Worm (Caenorhabditis elegans) whole organism, L4 larva: ENCODE data around the gene fbxl-1.

ENCODE experiments used
- F26F4.8 ChIP-seq: fragments of 200-800 bp; sonication (Bioruptor generic); conservative IDR thresholded peaks from 2 replicates; pipeline ENCODE4 v1.3.6; 2022; ENCODE audit warnings: missing genetic modification characterization, missing compliant biosample characterization
- F37D6.2 ChIP-seq: sonication (generic microtip); optimal IDR thresholded peaks from 2 replicates; lab custom pipeline; 2016; ENCODE audit warnings: mild to moderate bottlenecking, missing genetic modification characterization, missing compliant biosample characterization
- F44E2.7 ChIP-seq: fragments of 200-800 bp; sonication (Bioruptor generic); IDR thresholded peaks from 2 replicates; pipeline ENCODE4 v2.1.2; 2022; ENCODE audit warnings: missing genetic modification characterization, missing compliant biosample characterization
- F49E8.2 ChIP-seq: sonication (generic microtip); optimal IDR thresholded peaks from 2 replicates; lab custom pipeline; 2016; ENCODE audit warnings: missing compliant biosample characterization, mild to moderate bottlenecking, missing genetic modification characterization, borderline replicate concordance
- T26A8.4 ChIP-seq: fragments of 200-800 bp; sonication (Bioruptor generic); IDR thresholded peaks from 2 replicates; pipeline ENCODE4 v1.3.6; 2022; ENCODE audit warnings: missing genetic modification characterization, missing compliant biosample characterization
- Y48G9A.11 ChIP-seq: fragments of 200-800 bp; sonication (Bioruptor generic); IDR thresholded peaks from 2 replicates; pipeline ENCODE4 v1.3.6; 2022; ENCODE audit warnings: missing genetic modification reagents, missing genetic modification characterization, missing compliant biosample characterization
- Y5F2A.4 ChIP-seq: fragments of 200-800 bp; sonication (Bioruptor generic); optimal IDR thresholded peaks from 2 replicates; lab custom pipeline; 2018; ENCODE audit warnings: mild to moderate bottlenecking, missing genetic modification characterization, missing compliant biosample characterization
- ZK337.2 ChIP-seq: fragments of 200-800 bp; sonication (Bioruptor generic); IDR thresholded peaks from 2 replicates; pipeline ENCODE4 v1.3.6; 2022; ENCODE audit warnings: missing genetic modification reagents, missing genetic modification characterization, missing compliant biosample characterization
- ZK546.5 ChIP-seq, 2 experiments: sonication (generic microtip); optimal IDR thresholded peaks; 2 replicates each; lab custom pipeline; 2017; ENCODE audit warnings: missing biosample characterization in 2 of 2, missing genetic modification characterization in 2 of 2
- aha-1 ChIP-seq: fragments of 150-350 bp; peaks from one replicate; lab custom pipeline; 2014; ENCODE audit warnings: missing biosample characterization, missing genetic modification characterization
- aly-2 ChIP-seq: sonication (generic microtip); optimal IDR thresholded peaks from 2 replicates; lab custom pipeline; 2018; ENCODE audit warnings: missing biosample characterization, missing genetic modification characterization
- arid-1 ChIP-seq: fragments of 200-800 bp; sonication (Bioruptor generic); conservative IDR thresholded peaks from 2 replicates; pipeline ENCODE4 v1.3.6; 2022; ENCODE audit warnings: missing genetic modification reagents, missing genetic modification characterization, missing compliant biosample characterization
- attf-4 ChIP-seq: sonication (generic microtip); optimal IDR thresholded peaks from 3 replicates; lab custom pipeline; 2017; ENCODE audit warnings: missing biosample characterization, missing genetic modification characterization
- ceh-28 ChIP-seq: fragments of 150-350 bp; optimal IDR thresholded peaks from 2 replicates; lab custom pipeline; 2014; ENCODE audit warnings: missing biosample characterization, missing genetic modification reagents, missing genetic modification characterization
- ceh-62 ChIP-seq: sonication (generic microtip); optimal IDR thresholded peaks from 2 replicates; lab custom pipeline; 2017; ENCODE audit warnings: missing biosample characterization, missing genetic modification characterization
- ceh-82 ChIP-seq: sonication (generic microtip); optimal IDR thresholded peaks from 2 replicates; lab custom pipeline; 2017; ENCODE audit warnings: missing biosample characterization, missing genetic modification characterization
- cey-2 ChIP-seq: sonication (generic microtip); optimal IDR thresholded peaks from 3 replicates; lab custom pipeline; 2017; ENCODE audit warnings: missing genetic modification characterization, mild to moderate bottlenecking, missing compliant biosample characterization, antibody characterized with exemption, borderline replicate concordance; ENCODE audit not compliant: insufficient read depth
- ctbp-1 ChIP-seq: fragments of 200-800 bp; sonication (Bioruptor generic); IDR thresholded peaks from 2 replicates; pipeline ENCODE4 v1.3.6; 2022; ENCODE audit warnings: missing genetic modification reagents, missing genetic modification characterization, missing compliant biosample characterization
- daf-12 ChIP-seq: fragments of 150-350 bp; optimal IDR thresholded peaks from 2 replicates; lab custom pipeline; 2014; ENCODE audit warnings: missing biosample characterization, missing genetic modification reagents, missing genetic modification characterization
- daf-19 ChIP-seq: fragments of 200-800 bp; sonication (Bioruptor generic); conservative IDR thresholded peaks from 2 replicates; pipeline ENCODE4 v1.3.6; 2022; ENCODE audit warnings: missing genetic modification characterization, missing compliant biosample characterization
- dve-1 ChIP-seq: sonication (generic microtip); optimal IDR thresholded peaks from 2 replicates; lab custom pipeline; 2017; ENCODE audit warnings: antibody characterized with exemption, mild to moderate bottlenecking, missing genetic modification characterization, missing compliant biosample characterization; ENCODE audit not compliant: insufficient read depth
- egl-27 ChIP-seq: sonication (generic microtip); optimal IDR thresholded peaks from 3 replicates; lab custom pipeline; 2017; ENCODE audit warnings: missing biosample characterization, missing genetic modification reagents, missing genetic modification characterization
- fos-1 ChIP-seq: fragments of 150-350 bp; optimal IDR thresholded peaks from 2 replicates; lab custom pipeline; 2014; ENCODE audit warnings: missing biosample characterization, missing genetic modification characterization
- gei-8 ChIP-seq: fragments of 200-800 bp; sonication (Bioruptor generic); optimal IDR thresholded peaks from 2 replicates; lab custom pipeline; 2018; ENCODE audit warnings: mild to moderate bottlenecking, missing genetic modification characterization, missing compliant biosample characterization
- hlh-11 ChIP-seq: fragments of 200-800 bp; sonication (Bioruptor generic); optimal IDR thresholded peaks from 2 replicates; lab custom pipeline; 2018; ENCODE audit warnings: mild to moderate bottlenecking, missing genetic modification characterization, missing compliant biosample characterization
- hlh-30 ChIP-seq: sonication (generic microtip); optimal IDR thresholded peaks from 2 replicates; lab custom pipeline; 2017; ENCODE audit warnings: antibody characterized with exemption, mild to moderate bottlenecking, missing genetic modification characterization, missing compliant biosample characterization; ENCODE audit not compliant: insufficient read depth
- hmg-1.1 ChIP-seq: fragments of 200-800 bp; sonication (Bioruptor generic); IDR thresholded peaks from 2 replicates; pipeline ENCODE4 v1.3.6; 2022; ENCODE audit warnings: missing genetic modification reagents, missing genetic modification characterization, missing compliant biosample characterization
- jun-1 ChIP-seq: fragments of 150-350 bp; optimal IDR thresholded peaks from 2 replicates; lab custom pipeline; 2014; ENCODE audit warnings: missing biosample characterization, missing genetic modification reagents, missing genetic modification characterization
- lin-1 ChIP-seq: fragments of 200-800 bp; sonication (Bioruptor generic); IDR thresholded peaks from 2 replicates; pipeline ENCODE4 v1.3.6; 2022; ENCODE audit warnings: missing genetic modification reagents, missing genetic modification characterization, missing compliant biosample characterization
- lin-13 ChIP-seq: fragments of 150-350 bp; optimal IDR thresholded peaks from 2 replicates; lab custom pipeline; 2014; ENCODE audit warnings: missing biosample characterization, missing genetic modification reagents, missing genetic modification characterization
- lin-29 ChIP-seq: fragments of 200-800 bp; sonication (Bioruptor generic); IDR thresholded peaks from 2 replicates; pipeline ENCODE4 v1.3.6; 2022; ENCODE audit warnings: missing genetic modification reagents, missing genetic modification characterization, missing compliant biosample characterization
- lin-38 ChIP-seq: fragments of 200-800 bp; sonication (Bioruptor generic); IDR thresholded peaks from 2 replicates; pipeline ENCODE4 v1.3.6; 2022; ENCODE audit warnings: missing genetic modification reagents, missing genetic modification characterization, missing compliant biosample characterization
- lin-39 ChIP-seq: fragments of 150-350 bp; optimal IDR thresholded peaks from 2 replicates; lab custom pipeline; 2014; ENCODE audit warnings: missing biosample characterization, missing genetic modification reagents, missing genetic modification characterization
- lir-3 ChIP-seq: sonication (generic microtip); optimal IDR thresholded peaks from 2 replicates; lab custom pipeline; 2016; ENCODE audit warnings: mild to moderate bottlenecking, missing genetic modification characterization, missing compliant biosample characterization
- madf-9 ChIP-seq: fragments of 200-800 bp; sonication (Bioruptor generic); conservative IDR thresholded peaks from 2 replicates; pipeline ENCODE4 v1.3.6; 2022; ENCODE audit warnings: missing genetic modification reagents, missing genetic modification characterization, missing compliant biosample characterization
- mdl-1 ChIP-seq, 2 experiments: fragments of 150-350 bp in 1 of 2; sonication (generic microtip) in 1 of 2; optimal IDR thresholded peaks; 2 replicates each; lab custom pipeline; 2014 to 2017; ENCODE audit warnings: missing biosample characterization in 2 of 2, missing genetic modification characterization in 2 of 2
- mdt-29 ChIP-seq: fragments of 200-800 bp; sonication (Bioruptor generic); IDR thresholded peaks from 2 replicates; pipeline ENCODE4 v1.3.6; 2022; ENCODE audit warnings: missing genetic modification reagents, missing genetic modification characterization, missing compliant biosample characterization
- mep-1 ChIP-seq: fragments of 150-350 bp; sonication (generic microtip); optimal IDR thresholded peaks from 3 replicates; lab custom pipeline; 2014; ENCODE audit warnings: missing biosample characterization, missing genetic modification characterization
- mes-2 ChIP-seq: sonication (generic microtip); optimal IDR thresholded peaks from 2 replicates; lab custom pipeline; 2016; ENCODE audit warnings: missing genotype, mild to moderate bottlenecking, missing genetic modification characterization, missing compliant biosample characterization; ENCODE audit not compliant: poor library complexity, severe bottlenecking
- nhr-11 ChIP-seq: fragments of 150-350 bp; optimal IDR thresholded peaks from 2 replicates; lab custom pipeline; 2014; ENCODE audit warnings: missing biosample characterization, missing genetic modification characterization
- nhr-237 ChIP-seq: sonication (generic microtip); optimal IDR thresholded peaks from 2 replicates; lab custom pipeline; 2017; ENCODE audit warnings: missing biosample characterization, missing genetic modification characterization
- nhr-6 ChIP-seq: fragments of 150-350 bp; optimal IDR thresholded peaks from 2 replicates; lab custom pipeline; 2014; ENCODE audit warnings: missing biosample characterization, missing genetic modification characterization
- nhr-77 ChIP-seq: fragments of 150-350 bp; optimal IDR thresholded peaks from 2 replicates; lab custom pipeline; 2014; ENCODE audit warnings: missing biosample characterization, missing genetic modification characterization
- pqm-1 ChIP-seq: sonication (generic microtip); optimal IDR thresholded peaks from 2 replicates; lab custom pipeline; 2017; ENCODE audit warnings: missing biosample characterization, missing genetic modification characterization
- saeg-2 ChIP-seq: fragments of 200-800 bp; sonication (Bioruptor generic); IDR thresholded peaks from 2 replicates; pipeline ENCODE4 v1.3.6; 2022; ENCODE audit warnings: missing genetic modification reagents, missing genetic modification characterization, missing compliant biosample characterization
- sdz-12 ChIP-seq: fragments of 200-800 bp; sonication (Bioruptor generic); optimal IDR thresholded peaks from 2 replicates; lab custom pipeline; 2018; ENCODE audit warnings: mild to moderate bottlenecking, missing genetic modification characterization, missing compliant biosample characterization
- set-16 ChIP-seq: fragments of 200-800 bp; sonication (Bioruptor generic); IDR thresholded peaks from 2 replicates; pipeline ENCODE4 v1.3.6; 2022; ENCODE audit warnings: missing genetic modification reagents, missing genetic modification characterization, missing compliant biosample characterization
- snpc-1.2 ChIP-seq: fragments of 200-800 bp; sonication (Bioruptor generic); IDR thresholded peaks from 2 replicates; pipeline ENCODE4 v1.3.6; 2022; ENCODE audit warnings: missing genetic modification reagents, missing genetic modification characterization, missing compliant biosample characterization
- spr-1 ChIP-seq: sonication (generic microtip); optimal IDR thresholded peaks from 2 replicates; lab custom pipeline; 2016; ENCODE audit warnings: mild to moderate bottlenecking, missing genetic modification characterization, missing compliant biosample characterization
- unc-62 ChIP-seq, 3 experiments: fragments of 150-350 bp in 1 of 3; sonication (generic microtip); optimal IDR thresholded peaks in 2 of 3; peaks in 1 of 3; 1 replicate in 1 of 3; 2 replicates in 2 of 3; lab custom pipeline; 2014 to 2017; ENCODE audit warnings: missing biosample characterization in 3 of 3, missing genetic modification characterization in 3 of 3, missing genetic modification reagents in 3 of 3, missing genotype in 1 of 3
- zag-1 ChIP-seq: fragments of 150-350 bp; optimal IDR thresholded peaks from 2 replicates; lab custom pipeline; 2014; ENCODE audit warnings: missing biosample characterization, missing genetic modification characterization
- zfp-3 ChIP-seq: fragments of 200-800 bp; sonication (Bioruptor generic); conservative IDR thresholded peaks from 2 replicates; pipeline ENCODE4 v1.3.6; 2022; ENCODE audit warnings: missing genetic modification reagents, missing genetic modification characterization, missing compliant biosample characterization

fbxl-1 gene

DNA sequence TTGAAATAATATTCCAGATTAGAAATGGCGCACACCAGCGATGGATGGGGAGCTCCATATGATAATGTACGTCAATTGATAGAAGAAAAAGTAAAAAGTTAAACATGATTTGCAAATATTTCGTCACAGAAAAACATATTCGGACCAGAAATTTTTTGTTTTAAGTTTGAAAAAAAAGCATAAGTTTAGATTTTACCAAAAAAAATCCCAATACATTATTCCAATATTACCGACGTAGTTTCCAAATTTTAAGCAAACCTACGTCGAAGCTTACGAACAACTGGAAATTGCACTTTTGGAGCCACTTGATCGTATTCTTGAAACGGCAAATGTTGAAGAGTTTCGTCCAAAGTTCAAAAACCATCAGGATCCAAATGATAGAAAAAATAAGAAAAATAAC, 5.0 kb downstream of the fbxl-1 start, which contains the start of gene henn-1:
TSS of gene henn-1 (plus strand) at position 18 of the 400 bp plus-strand sequence.
- no peak for TF ChIP-seq lin-29
- no peak for TF ChIP-seq lin-13 (GFP tag; lab: Kevin White, UChicago)
- TF ChIP-seq aha-1 (tag; lab: Kevin White, UChicago), result no peak
- no peak for TF ChIP-seq ceh-62 (tag; lab: Kevin White, UChicago)
- no peak for TF ChIP-seq zag-1 (tag; lab: Kevin White, UChicago)
- TF ChIP-seq T26A8.4 (GFP tag; lab: Robert Waterston, UW), result no peak
- no peak for TF ChIP-seq mdt-29 (GFP tag; lab: Robert Waterston, UW)
- no peak for TF ChIP-seq ceh-28 (tag; lab: Kevin White, UChicago)
- no peak for TF ChIP-seq ZK546.5 (tag; optimal IDR thresholded peaks at IDR 0.05; lab: Kevin White, UChicago)
- no peak for TF ChIP-seq pqm-1
- no peak for TF ChIP-seq attf-4
- no peak for TF ChIP-seq Y5F2A.4 (GFP tag; lab: Kevin White, UChicago)
- TF ChIP-seq Y48G9A.11 (GFP tag; lab: Robert Waterston, UW), result no peak
- no peak for TF ChIP-seq daf-19 (GFP tag; lab: Robert Waterston, UW)
- TF ChIP-seq hlh-30 (tag; lab: Kevin White, UChicago), result no peak
- TF ChIP-seq F49E8.2 (tag; lab: Kevin White, UChicago), result no peak
- no peak for TF ChIP-seq nhr-237
- TF ChIP-seq snpc-1.2 (GFP tag; lab: Robert Waterston, UW), result no peak
- no peak for TF ChIP-seq F26F4.8 (GFP tag; lab: Robert Waterston, UW)
- TF ChIP-seq F37D6.2 (tag; lab: Kevin White, UChicago), result no peak
- no peak for TF ChIP-seq daf-12 (tag; lab: Kevin White, UChicago)
- no peak for TF ChIP-seq lin-1 (GFP tag; lab: Robert Waterston, UW)
- TF ChIP-seq nhr-11 (tag; lab: Kevin White, UChicago), result no peak
- TF ChIP-seq madf-9 (GFP tag; lab: Robert Waterston, UW), result no peak
- no peak for TF ChIP-seq ceh-82 (tag; lab: Kevin White, UChicago)
- peak; percentile 10 for TF ChIP-seq mep-1
- TF ChIP-seq aly-2 (tag; lab: Kevin White, UChicago), result no peak
- no peak for TF ChIP-seq F44E2.7 (GFP tag; lab: Robert Waterston, UW)
- 0 out of 2 replicates have a peak, but pooled peaks have one; percentile 8 for TF ChIP-seq ctbp-1
- no peak for TF ChIP-seq hmg-1.1 (GFP tag; lab: Robert Waterston, UW)
- peak; percentile 27 for TF ChIP-seq sdz-12 (GFP tag; lab: Kevin White, UChicago)
- no peak for TF ChIP-seq lin-38 (GFP tag; lab: Robert Waterston, UW)
- no peak for TF ChIP-seq mdl-1 (tag; optimal IDR thresholded peaks at IDR 0.05; lab: Kevin White, UChicago)
- TF ChIP-seq ZK337.2 (GFP tag; lab: Robert Waterston, UW), result no peak
- TF ChIP-seq nhr-6 (tag; lab: Kevin White, UChicago), result no peak
- TF ChIP-seq dve-1 (tag; lab: Kevin White, UChicago), result peak; percentile 16
- TF ChIP-seq cey-2, result no peak
- TF ChIP-seq unc-62 (GFP tag; optimal IDR thresholded peaks at IDR 0.05 in 1 of 2; lab: Kevin White, UChicago), result peak in 1 of 2 experiments; percentile 56
- TF ChIP-seq unc-62 (tag; optimal IDR thresholded peaks at IDR 0.05; lab: Kevin White, UChicago), result no peak
- no peak for TF ChIP-seq egl-27 (tag; lab: Kevin White, UChicago)
- TF ChIP-seq nhr-77 (tag; lab: Kevin White, UChicago), result no peak
- no peak for TF ChIP-seq mes-2 (tag; lab: Kevin White, UChicago)
- TF ChIP-seq spr-1 (tag; lab: Kevin White, UChicago), result no peak
- TF ChIP-seq lir-3, result no peak
- no peak for TF ChIP-seq fos-1 (tag; lab: Kevin White, UChicago)
- no peak for TF ChIP-seq jun-1 (tag; lab: Kevin White, UChicago)
- peak; percentile 48 for TF ChIP-seq lin-39
- no peak for TF ChIP-seq gei-8
- 0 out of 2 replicates have a peak, but pooled peaks have one; percentile 21 for TF ChIP-seq arid-1 (GFP tag; lab: Robert Waterston, UW)
- no peak for TF ChIP-seq saeg-2
- peak; percentile 3 for TF ChIP-seq hlh-11
- no peak for TF ChIP-seq zfp-3 (GFP tag; lab: Robert Waterston, UW)
- TF ChIP-seq set-16 (GFP tag; lab: Robert Waterston, UW), result no peak
